Fruit fly (Drosophila melanogaster): ENCODE data around the gene Eig71Ea.

DNA sequence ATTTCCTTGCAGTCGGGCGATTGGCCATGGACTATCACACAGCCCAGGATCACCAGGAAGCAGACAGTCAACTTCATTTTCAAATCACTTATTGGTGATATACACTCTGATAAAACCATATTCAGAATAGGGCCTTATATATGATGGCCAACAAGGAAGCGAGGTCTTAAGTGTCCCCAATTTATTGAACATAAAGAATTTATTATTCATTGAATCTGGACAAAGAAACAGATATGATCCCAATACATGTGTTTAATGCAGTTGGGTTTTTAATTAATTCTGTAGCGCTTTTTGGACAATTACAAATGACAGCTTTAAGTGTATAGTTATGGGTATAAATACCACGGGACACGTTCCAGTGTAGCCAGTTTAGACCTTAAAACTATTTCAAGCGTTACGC lies 9.9 kb upstream of the Eig71Ea start, which contains the start of the genes Eig71Eh and Eig71Ei:
- TF ChIP-seq Mnt (GFP tag; optimal IDR thresholded peaks at IDR 0.05), result no peak
- TF ChIP-seq cic (GFP tag; optimal IDR thresholded peaks at IDR 0.05), result no peak
- no peak for TF ChIP-seq Crg-1 (GFP tag; optimal IDR thresholded peaks at IDR 0.05)

Measured in whole organism, adult.